Worm (Caenorhabditis elegans) whole organism, L4 larva: Measurements from ENCODE around the gene cgt-3.

Experiments
- D1046.2 ChIP-seq: fragments of 200-800 bp; sonication (Bioruptor generic); IDR thresholded peaks from 2 replicates; pipeline ENCODE4 v1.3.6; 2022; ENCODE audit warnings: missing genetic modification characterization, missing compliant biosample characterization
- F26F4.8 ChIP-seq: fragments of 200-800 bp; sonication (Bioruptor generic); conservative IDR thresholded peaks from 2 replicates; pipeline ENCODE4 v1.3.6; 2022; ENCODE audit warnings: missing genetic modification characterization, missing compliant biosample characterization
- T26A8.4 ChIP-seq: fragments of 200-800 bp; sonication (Bioruptor generic); IDR thresholded peaks from 2 replicates; pipeline ENCODE4 v1.3.6; 2022; ENCODE audit warnings: missing genetic modification characterization, missing compliant biosample characterization
- Y105C5A.15 ChIP-seq: fragments of 200-800 bp; sonication (Bioruptor generic); IDR thresholded peaks from 2 replicates; pipeline ENCODE4 v1.3.6; 2022; ENCODE audit warnings: missing genetic modification characterization, missing compliant biosample characterization
- Y48G9A.11 ChIP-seq: fragments of 200-800 bp; sonication (Bioruptor generic); IDR thresholded peaks from 2 replicates; pipeline ENCODE4 v1.3.6; 2022; ENCODE audit warnings: missing genetic modification reagents, missing genetic modification characterization, missing compliant biosample characterization
- Y75B8A.6 ChIP-seq: fragments of 200-800 bp; sonication (Bioruptor generic); IDR thresholded peaks from 2 replicates; pipeline ENCODE4 v1.3.6; 2022; ENCODE audit warnings: missing genetic modification reagents, missing genetic modification characterization, missing compliant biosample characterization
- ZK546.5 ChIP-seq, 2 experiments: sonication (generic microtip); optimal IDR thresholded peaks; 2 replicates each; lab custom pipeline; 2017; ENCODE audit warnings: missing biosample characterization in 2 of 2, missing genetic modification characterization in 2 of 2
- aha-1 ChIP-seq: fragments of 150-350 bp; peaks from one replicate; lab custom pipeline; 2014; ENCODE audit warnings: missing biosample characterization, missing genetic modification characterization
- attf-4 ChIP-seq: sonication (generic microtip); optimal IDR thresholded peaks from 3 replicates; lab custom pipeline; 2017; ENCODE audit warnings: missing biosample characterization, missing genetic modification characterization
- ceh-20 ChIP-seq: fragments of 200-800 bp; sonication (Bioruptor generic); IDR thresholded peaks from 2 replicates; pipeline ENCODE4 v1.3.6; 2022; ENCODE audit warnings: missing genetic modification reagents, missing genetic modification characterization, missing compliant biosample characterization
- ceh-28 ChIP-seq: fragments of 150-350 bp; optimal IDR thresholded peaks from 2 replicates; lab custom pipeline; 2014; ENCODE audit warnings: missing biosample characterization, missing genetic modification reagents, missing genetic modification characterization
- ceh-44 ChIP-seq: fragments of 200-800 bp; sonication (Bioruptor generic); IDR thresholded peaks from 2 replicates; pipeline ENCODE4 v1.3.6; 2022; ENCODE audit warnings: missing genetic modification reagents, missing genetic modification characterization, missing compliant biosample characterization
- ceh-62 ChIP-seq: sonication (generic microtip); optimal IDR thresholded peaks from 2 replicates; lab custom pipeline; 2017; ENCODE audit warnings: missing biosample characterization, missing genetic modification characterization
- ces-1 ChIP-seq: fragments of 150-350 bp; sonication (generic microtip); optimal IDR thresholded peaks from 4 replicates; lab custom pipeline; 2014; ENCODE audit warnings: missing biosample characterization, missing genetic modification reagents, missing genetic modification characterization
- daf-16 ChIP-seq, 3 experiments: sonication (generic microtip); optimal IDR thresholded peaks; 2 replicates each; lab custom pipeline; 2016 to 2017; ENCODE audit warnings: missing genetic modification characterization in 3 of 3, missing genetic modification reagents in 3 of 3, mild to moderate bottlenecking in 2 of 3, missing compliant biosample characterization in 2 of 3, missing biosample characterization in 1 of 3, moderate library complexity in 1 of 3
- daf-19 ChIP-seq: fragments of 200-800 bp; sonication (Bioruptor generic); conservative IDR thresholded peaks from 2 replicates; pipeline ENCODE4 v1.3.6; 2022; ENCODE audit warnings: missing genetic modification characterization, missing compliant biosample characterization
- daf-8 ChIP-seq: fragments of 200-800 bp; sonication (Bioruptor generic); IDR thresholded peaks from 2 replicates; pipeline ENCODE4 v1.3.6; 2022; ENCODE audit warnings: missing genetic modification characterization, missing compliant biosample characterization
- dpl-1 ChIP-seq: fragments of 150-350 bp; optimal IDR thresholded peaks from 2 replicates; lab custom pipeline; 2014; ENCODE audit warnings: missing biosample characterization, missing genetic modification reagents, missing genetic modification characterization
- dve-1 ChIP-seq: sonication (generic microtip); optimal IDR thresholded peaks from 2 replicates; lab custom pipeline; 2017; ENCODE audit warnings: antibody characterized with exemption, mild to moderate bottlenecking, missing genetic modification characterization, missing compliant biosample characterization; ENCODE audit not compliant: insufficient read depth
- egl-27 ChIP-seq: sonication (generic microtip); optimal IDR thresholded peaks from 3 replicates; lab custom pipeline; 2017; ENCODE audit warnings: missing biosample characterization, missing genetic modification reagents, missing genetic modification characterization
- fkh-10 ChIP-seq: fragments of 150-350 bp; optimal IDR thresholded peaks from 2 replicates; lab custom pipeline; 2014; ENCODE audit warnings: missing biosample characterization, missing genetic modification reagents, missing genetic modification characterization
- gei-8 ChIP-seq: fragments of 200-800 bp; sonication (Bioruptor generic); optimal IDR thresholded peaks from 2 replicates; lab custom pipeline; 2018; ENCODE audit warnings: mild to moderate bottlenecking, missing genetic modification characterization, missing compliant biosample characterization
- hif-1 ChIP-seq, 2 experiments: sonication (generic microtip); optimal IDR thresholded peaks; 2 replicates each; lab custom pipeline; 2016 to 2017; ENCODE audit warnings: missing compliant biosample characterization in 2 of 2, missing genetic modification characterization in 2 of 2, missing genetic modification reagents in 2 of 2, missing genotype in 2 of 2, mild to moderate bottlenecking in 1 of 2
- hlh-30 ChIP-seq: sonication (generic microtip); optimal IDR thresholded peaks from 2 replicates; lab custom pipeline; 2017; ENCODE audit warnings: antibody characterized with exemption, mild to moderate bottlenecking, missing genetic modification characterization, missing compliant biosample characterization; ENCODE audit not compliant: insufficient read depth
- lin-1 ChIP-seq: fragments of 200-800 bp; sonication (Bioruptor generic); IDR thresholded peaks from 2 replicates; pipeline ENCODE4 v1.3.6; 2022; ENCODE audit warnings: missing genetic modification reagents, missing genetic modification characterization, missing compliant biosample characterization
- lin-13 ChIP-seq: fragments of 150-350 bp; optimal IDR thresholded peaks from 2 replicates; lab custom pipeline; 2014; ENCODE audit warnings: missing biosample characterization, missing genetic modification reagents, missing genetic modification characterization
- madf-9 ChIP-seq: fragments of 200-800 bp; sonication (Bioruptor generic); conservative IDR thresholded peaks from 2 replicates; pipeline ENCODE4 v1.3.6; 2022; ENCODE audit warnings: missing genetic modification reagents, missing genetic modification characterization, missing compliant biosample characterization
- mdt-29 ChIP-seq: fragments of 200-800 bp; sonication (Bioruptor generic); IDR thresholded peaks from 2 replicates; pipeline ENCODE4 v1.3.6; 2022; ENCODE audit warnings: missing genetic modification reagents, missing genetic modification characterization, missing compliant biosample characterization
- mep-1 ChIP-seq: fragments of 150-350 bp; sonication (generic microtip); optimal IDR thresholded peaks from 3 replicates; lab custom pipeline; 2014; ENCODE audit warnings: missing biosample characterization, missing genetic modification characterization
- nhr-237 ChIP-seq: sonication (generic microtip); optimal IDR thresholded peaks from 2 replicates; lab custom pipeline; 2017; ENCODE audit warnings: missing biosample characterization, missing genetic modification characterization
- nhr-41 ChIP-seq: fragments of 200-800 bp; sonication (Bioruptor generic); IDR thresholded peaks from 2 replicates; pipeline ENCODE4 v1.3.6; 2022; ENCODE audit warnings: missing genetic modification reagents, missing genetic modification characterization, missing compliant biosample characterization
- nhr-42 ChIP-seq: fragments of 200-800 bp; sonication (Bioruptor generic); IDR thresholded peaks from 2 replicates; pipeline ENCODE4 v1.3.6; 2022; ENCODE audit warnings: missing genetic modification characterization, missing compliant biosample characterization
- pha-4 ChIP-seq, 2 experiments: fragments of 150-350 bp in 1 of 2; fragments of 200-800 bp in 1 of 2; sonication (Bioruptor generic) in 1 of 2; IDR thresholded peaks in 1 of 2; optimal IDR thresholded peaks in 1 of 2; 2 replicates each; pipeline versions ENCODE4 v1.3.6 to Lab custom; 2014 to 2022; ENCODE audit warnings: missing genetic modification characterization in 2 of 2, missing genetic modification reagents in 2 of 2, missing biosample characterization in 1 of 2, missing compliant biosample characterization in 1 of 2
- php-3 ChIP-seq: fragments of 200-800 bp; sonication (Bioruptor generic); IDR thresholded peaks from 2 replicates; pipeline ENCODE4 v1.3.6; 2022; ENCODE audit warnings: missing genetic modification reagents, missing genetic modification characterization, missing compliant biosample characterization
- saeg-2 ChIP-seq: fragments of 200-800 bp; sonication (Bioruptor generic); IDR thresholded peaks from 2 replicates; pipeline ENCODE4 v1.3.6; 2022; ENCODE audit warnings: missing genetic modification reagents, missing genetic modification characterization, missing compliant biosample characterization
- sdz-12 ChIP-seq: fragments of 200-800 bp; sonication (Bioruptor generic); optimal IDR thresholded peaks from 2 replicates; lab custom pipeline; 2018; ENCODE audit warnings: mild to moderate bottlenecking, missing genetic modification characterization, missing compliant biosample characterization
- set-16 ChIP-seq: fragments of 200-800 bp; sonication (Bioruptor generic); IDR thresholded peaks from 2 replicates; pipeline ENCODE4 v1.3.6; 2022; ENCODE audit warnings: missing genetic modification reagents, missing genetic modification characterization, missing compliant biosample characterization
- snpc-1.2 ChIP-seq: fragments of 200-800 bp; sonication (Bioruptor generic); IDR thresholded peaks from 2 replicates; pipeline ENCODE4 v1.3.6; 2022; ENCODE audit warnings: missing genetic modification reagents, missing genetic modification characterization, missing compliant biosample characterization
- snpc-4 ChIP-seq: fragments of 150-350 bp; optimal IDR thresholded peaks from 2 replicates; lab custom pipeline; 2014; ENCODE audit warnings: missing biosample characterization, missing genetic modification characterization
- spr-1 ChIP-seq: sonication (generic microtip); optimal IDR thresholded peaks from 2 replicates; lab custom pipeline; 2016; ENCODE audit warnings: mild to moderate bottlenecking, missing genetic modification characterization, missing compliant biosample characterization
- spr-3 ChIP-seq: fragments of 200-800 bp; sonication (Bioruptor generic); optimal IDR thresholded peaks from 2 replicates; lab custom pipeline; 2018; ENCODE audit warnings: mild to moderate bottlenecking, missing genetic modification characterization, missing compliant biosample characterization
- tag-97 ChIP-seq: fragments of 200-800 bp; sonication (Bioruptor generic); IDR thresholded peaks from 2 replicates; pipeline ENCODE4 v1.3.6; 2022; ENCODE audit warnings: missing genetic modification characterization, missing compliant biosample characterization
- unc-130 ChIP-seq: sonication (generic microtip); optimal IDR thresholded peaks from 2 replicates; lab custom pipeline; 2016; ENCODE audit warnings: missing genetic modification reagents, missing genetic modification characterization, missing compliant biosample characterization
- unc-62 ChIP-seq, 3 experiments: fragments of 150-350 bp in 1 of 3; sonication (generic microtip); optimal IDR thresholded peaks in 2 of 3; peaks in 1 of 3; 1 replicate in 1 of 3; 2 replicates in 2 of 3; lab custom pipeline; 2014 to 2017; ENCODE audit warnings: missing biosample characterization in 3 of 3, missing genetic modification characterization in 3 of 3, missing genetic modification reagents in 3 of 3, missing genotype in 1 of 3
- vab-7 ChIP-seq: fragments of 200-800 bp; sonication (Bioruptor generic); IDR thresholded peaks from 2 replicates; pipeline ENCODE4 v1.3.6; 2022; ENCODE audit warnings: missing genetic modification reagents, missing genetic modification characterization, missing compliant biosample characterization
- zag-1 ChIP-seq: fragments of 150-350 bp; optimal IDR thresholded peaks from 2 replicates; lab custom pipeline; 2014; ENCODE audit warnings: missing biosample characterization, missing genetic modification characterization
- zfp-2 ChIP-seq: sonication (generic microtip); optimal IDR thresholded peaks from 2 replicates; lab custom pipeline; 2016; ENCODE audit warnings: mild to moderate bottlenecking, missing genetic modification characterization, missing compliant biosample characterization
- zfp-3 ChIP-seq: fragments of 200-800 bp; sonication (Bioruptor generic); conservative IDR thresholded peaks from 2 replicates; pipeline ENCODE4 v1.3.6; 2022; ENCODE audit warnings: missing genetic modification reagents, missing genetic modification characterization, missing compliant biosample characterization
- zip-2 ChIP-seq: fragments of 150-350 bp; optimal IDR thresholded peaks from 2 replicates; lab custom pipeline; 2014; ENCODE audit warnings: missing biosample characterization, missing genetic modification characterization
- ztf-7 ChIP-seq: fragments of 150-350 bp; optimal IDR thresholded peaks from 2 replicates; lab custom pipeline; 2014; ENCODE audit warnings: missing biosample characterization, missing genetic modification characterization

cgt-3 gene

DNA sequence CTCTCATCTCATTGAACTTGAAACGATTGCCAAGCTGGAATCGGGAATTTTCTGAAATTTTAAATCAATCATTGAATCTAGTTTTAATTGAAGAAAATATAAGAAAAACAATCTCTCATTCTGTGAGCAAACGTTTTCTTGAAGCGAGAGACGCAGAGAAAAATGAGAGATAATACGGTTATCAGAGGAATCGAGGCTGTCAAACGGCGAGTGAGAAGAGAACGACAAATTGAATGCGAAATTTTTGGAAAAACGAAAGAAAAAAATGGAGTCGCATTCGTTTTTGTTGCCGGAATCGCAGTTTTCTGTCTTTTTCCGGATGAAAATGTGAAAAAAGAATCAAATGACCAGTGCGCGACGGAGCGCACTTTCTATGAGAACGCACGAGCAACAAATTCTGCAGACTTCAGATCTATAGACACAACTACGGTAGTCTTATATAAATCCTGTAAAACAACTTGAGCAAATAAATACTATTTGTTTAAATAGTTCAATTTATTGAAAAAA, 37.5 kb upstream of the cgt-3 start, which contains the start of gene tex-2 (continued):
- TF ChIP-seq php-3 (GFP tag; lab: Robert Waterston, UW) (no peak), ceh-44 (GFP tag; lab: Robert Waterston, UW) (no peak), zfp-3 (GFP tag; lab: Robert Waterston, UW) (no peak), ces-1 (GFP tag; lab: Kevin White, UChicago) (no peak), zfp-2 (tag; lab: Kevin White, UChicago) (no peak), dpl-1 (GFP tag; lab: Kevin White, UChicago) (peak; percentile 2), spr-3 (GFP tag; lab: Kevin White, UChicago) (no peak), mep-1 (tag; lab: Kevin White, UChicago) (peak; percentile 53), daf-19 (no peak), D1046.2 (GFP tag; lab: Robert Waterston, UW) (no peak), Y105C5A.15 (GFP tag; lab: Robert Waterston, UW) (no peak), tag-97 (GFP tag; lab: Robert Waterston, UW) (no peak), fkh-10 (GFP tag; lab: Kevin White, UChicago) (peak; percentile 43), daf-8 (no peak), sdz-12 (GFP tag; lab: Kevin White, UChicago) (no peak), Y48G9A.11 (GFP tag; lab: Robert Waterston, UW) (no peak), hif-1 (tag; optimal IDR thresholded peaks at IDR 0.05; lab: Kevin White, UChicago) (peak in 1 of 2 experiments; percentile 14), vab-7 (GFP tag; lab: Robert Waterston, UW) (no peak), F26F4.8 (GFP tag; lab: Robert Waterston, UW) (no peak), ceh-28 (tag; lab: Kevin White, UChicago) (no peak), lin-13 (peak; percentile 10), gei-8 (no peak), spr-1 (no peak), unc-130 (GFP tag; lab: Kevin White, UChicago) (peak; percentile 49), ZK546.5 (tag; optimal IDR thresholded peaks at IDR 0.05; lab: Kevin White, UChicago) (no peak), zag-1 (tag; lab: Kevin White, UChicago) (no peak), mdt-29 (GFP tag; lab: Robert Waterston, UW) (no peak), nhr-237 (tag; lab: Kevin White, UChicago) (no peak), nhr-41 (GFP tag; lab: Robert Waterston, UW) (no peak), Y75B8A.6 (no peak), dve-1 (peak; percentile 86), zip-2 (tag; lab: Kevin White, UChicago) (no peak), saeg-2 (GFP tag; lab: Robert Waterston, UW) (no peak), daf-16 (GFP tag; optimal IDR thresholded peaks at IDR 0.05; lab: Kevin White, UChicago) (no peak), daf-16 (tag; optimal IDR thresholded peaks at IDR 0.05; lab: Kevin White, UChicago) (peak; percentile 64), madf-9 (GFP tag; lab: Robert Waterston, UW) (no peak), egl-27 (tag; lab: Kevin White, UChicago) (no peak), nhr-42 (GFP tag; lab: Robert Waterston, UW) (no peak), snpc-4 (no peak), ceh-20 (GFP tag; lab: Robert Waterston, UW) (no peak), unc-62 (GFP tag; optimal IDR thresholded peaks at IDR 0.05 in 1 of 2; lab: Kevin White, UChicago) (no peak), unc-62 (tag; optimal IDR thresholded peaks at IDR 0.05; lab: Kevin White, UChicago) (no peak), T26A8.4 (no peak), pha-4 (GFP tag; IDR thresholded peaks at IDR 0.05; lab: Robert Waterston, UW) (no peak), pha-4 (tag; optimal IDR thresholded peaks at IDR 0.05; lab: Kevin White, UChicago) (no peak), ceh-62 (no peak), snpc-1.2 (GFP tag; lab: Robert Waterston, UW) (no peak), aha-1 (no peak), attf-4 (tag; lab: Kevin White, UChicago) (no peak), lin-1 (no peak), ztf-7 (no peak), hlh-30 (tag; lab: Kevin White, UChicago) (peak; percentile 19), set-16 (GFP tag; lab: Robert Waterston, UW) (no peak)
